Worm (Caenorhabditis elegans) whole organism, young adult: ENCODE results near the gene F49H6.17.
A peak's percentile ranks its signal among the peaks of the same experiment; 100 is the strongest.
"Not testable (repeated sequence)": the region's sequence is repeated elsewhere in the genome, so short reads cannot be mapped to it uniquely, and the experiment has no call there.

ENCODE experiments used
- akir-1 ChIP-seq: fragments of 200-800 bp; sonication (Bioruptor generic); optimal IDR thresholded peaks from 2 replicates; lab custom pipeline; 2018; ENCODE audit warnings: mild to moderate bottlenecking, missing genetic modification characterization, moderate library complexity, missing compliant biosample characterization
- gei-17 ChIP-seq: fragments of 200-800 bp; sonication (Bioruptor generic); optimal IDR thresholded peaks from 2 replicates; lab custom pipeline; 2018; ENCODE audit warnings: mild to moderate bottlenecking, missing genetic modification characterization, missing compliant biosample characterization
- hrde-1 ChIP-seq: sonication (generic microtip); optimal IDR thresholded peaks from 2 replicates; lab custom pipeline; 2016; ENCODE audit warnings: missing genetic modification characterization, mild to moderate bottlenecking, missing compliant biosample characterization, moderate library complexity, missing genotype, missing genetic modification reagents, borderline replicate concordance
- lag-1 ChIP-seq: fragments of 200-800 bp; sonication (Bioruptor generic); IDR thresholded peaks from 2 replicates; pipeline ENCODE4 v1.3.6; 2022; ENCODE audit warnings: missing genetic modification reagents, missing genetic modification characterization, missing compliant biosample characterization
- madf-3 ChIP-seq: fragments of 200-800 bp; sonication (Bioruptor generic); IDR thresholded peaks from 2 replicates; pipeline ENCODE4 v1.3.6; 2022; ENCODE audit warnings: missing genetic modification reagents, missing genetic modification characterization, missing compliant biosample characterization
- nfyb-1 ChIP-seq: fragments of 200-800 bp; sonication (Bioruptor generic); IDR thresholded peaks from 2 replicates; pipeline ENCODE4 v1.3.6; 2022; ENCODE audit warnings: missing genetic modification reagents, missing genetic modification characterization, missing compliant biosample characterization
- pha-4 ChIP-seq: fragments of 150-350 bp; sonication (generic microtip); optimal IDR thresholded peaks from 2 replicates; lab custom pipeline; 2014; ENCODE audit warnings: missing biosample characterization, missing genetic modification reagents, missing genetic modification characterization
- rec-8 ChIP-seq, 2 experiments: sonication (generic microtip); optimal IDR thresholded peaks; 2 replicates each; lab custom pipeline; 2016; ENCODE audit warnings: mild to moderate bottlenecking in 2 of 2, missing genetic modification characterization in 2 of 2, missing genetic modification reagents in 2 of 2, missing genotype in 2 of 2, missing biosample characterization in 1 of 2, missing compliant biosample characterization in 1 of 2, moderate library complexity in 1 of 2
- snpc-4 ChIP-seq, 5 experiments: fragments of 150-350 bp in 1 of 5; sonication (generic microtip) in 4 of 5; optimal IDR thresholded peaks; 2 replicates each; lab custom pipeline; 2014 to 2018; ENCODE audit warnings: missing genetic modification characterization in 5 of 5, missing biosample characterization in 3 of 5, antibody characterized with exemption in 2 of 5, mild to moderate bottlenecking in 2 of 5, missing compliant biosample characterization in 2 of 5, missing genotype in 2 of 5, moderate library complexity in 2 of 5, missing genetic modification reagents in 1 of 5
- xnd-1 ChIP-seq: sonication (generic microtip); optimal IDR thresholded peaks from 2 replicates; lab custom pipeline; 2016; ENCODE audit warnings: missing genotype, missing genetic modification reagents, missing genetic modification characterization, missing compliant biosample characterization

DNA sequence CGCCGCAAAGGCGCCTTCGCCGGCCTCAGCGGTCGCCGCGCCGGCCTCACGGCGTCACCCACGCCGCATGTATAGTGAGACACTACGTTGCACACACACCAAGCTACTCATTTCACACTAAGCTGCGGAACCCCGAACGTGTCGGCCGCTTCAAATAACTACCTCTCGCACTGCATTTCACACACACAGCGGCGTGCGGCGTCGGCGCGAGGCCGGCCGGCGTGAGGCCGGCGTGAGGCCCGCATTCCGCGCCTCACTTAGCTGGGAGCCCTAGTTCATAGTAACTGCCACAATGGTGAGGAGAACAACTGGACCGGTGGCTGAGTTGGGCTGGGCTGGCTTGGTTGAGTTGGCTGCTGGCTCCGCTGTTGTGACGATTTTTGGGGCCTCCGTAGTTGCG is 2.3 kb downstream of the F49H6.17 start:
- not testable (repeated sequence) for TF ChIP-seq pha-4; madf-3 (GFP tag; lab: Robert Waterston, UW); rec-8 (tag; optimal IDR thresholded peaks at IDR 0.05; lab: Kevin White, UChicago); xnd-1 (tag; lab: Kevin White, UChicago); snpc-4 (GFP tag; optimal IDR thresholded peaks at IDR 0.05; lab: Kevin White, UChicago); akir-1 (GFP tag; lab: Kevin White, UChicago); lag-1 (GFP tag; lab: Robert Waterston, UW); hrde-1 (tag; lab: Kevin White, UChicago); gei-17 (GFP tag; lab: Kevin White, UChicago)
- 0 out of 2 replicates have a peak, but pooled peaks have one; percentile 39 for TF ChIP-seq nfyb-1 (GFP tag; lab: Robert Waterston, UW)
- peak in 1 of 4 experiments; percentile 59 for TF ChIP-seq snpc-4 (tag; optimal IDR thresholded peaks at IDR 0.05; lab: Kevin White, UChicago)
